Worm (Caenorhabditis elegans): ENCODE measurements around the gene F14D7.12.

DNA sequence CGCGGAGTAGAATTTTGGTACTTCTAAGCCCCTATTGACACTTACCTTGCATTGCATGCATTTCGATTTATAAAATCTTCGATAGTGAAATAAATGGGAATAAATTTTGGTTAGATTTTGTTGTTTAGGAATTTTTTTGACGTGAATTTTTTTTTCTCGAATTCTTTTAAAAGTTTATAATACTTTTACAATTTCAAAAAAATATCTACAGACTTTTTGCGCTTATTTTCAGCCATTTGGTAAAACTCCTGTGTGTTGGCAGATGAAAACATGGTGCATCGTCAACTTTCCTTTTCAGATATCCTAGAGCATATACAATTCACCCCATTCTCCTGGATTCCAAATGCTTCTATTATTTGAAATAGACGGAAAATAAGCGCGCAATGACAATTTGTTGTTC lies 9.2 kb upstream of the F14D7.12 start, which contains the start of gene F14D7.18:
- TF ChIP-seq ets-4 (tag; optimal IDR thresholded peaks at IDR 0.05) (no peak), tbx-2 (tag; optimal IDR thresholded peaks at IDR 0.05) (no peak), dmd-4 (tag; optimal IDR thresholded peaks at IDR 0.05; ENCODE audit: borderline replicate concordance) (no peak), fax-1 (tag; optimal IDR thresholded peaks at IDR 0.05) (no peak), sox-2 (GFP tag; IDR thresholded peaks at IDR 0.05) (no peak), pha-2 (tag; optimal IDR thresholded peaks at IDR 0.05) (no peak), ama-1 (optimal IDR thresholded peaks at IDR 0.05) (no peak), pros-1 (tag; optimal IDR thresholded peaks at IDR 0.05) (no peak)

Measured in whole organism, late embryonic.